Worm (Caenorhabditis elegans): ENCODE results near the gene lgc-23.

DNA sequence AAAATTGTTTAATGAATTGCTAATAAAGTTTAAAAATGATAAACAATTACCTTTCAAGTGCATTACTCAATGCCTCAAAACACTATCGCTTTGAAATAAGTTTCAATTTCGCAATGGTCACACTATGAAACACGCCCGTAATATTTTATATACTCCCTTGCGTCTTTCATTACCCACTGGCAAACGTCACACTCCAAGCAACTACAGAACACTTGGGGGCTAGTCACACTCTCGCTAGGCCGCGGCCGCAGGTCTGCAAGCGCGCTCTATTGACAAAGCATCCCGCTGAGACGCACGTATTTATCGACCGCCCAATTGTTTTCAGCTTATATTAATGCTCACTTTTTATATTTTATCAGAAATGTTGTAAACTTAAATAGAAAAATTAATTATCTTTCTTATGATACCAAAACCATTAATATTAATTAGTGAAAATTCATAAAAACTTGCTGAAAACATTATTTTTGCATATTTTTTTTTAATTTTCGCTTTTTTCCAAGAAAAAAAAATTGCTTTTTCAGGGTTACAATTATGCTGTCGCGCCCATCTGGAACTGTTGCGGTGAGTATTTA, 47.0 kb upstream of the lgc-23 start, which contains the start of the genes nmat-1 and ucr-2.1:
- peak; percentile 56 for TF ChIP-seq lin-13 (GFP tag; optimal IDR thresholded peaks at IDR 0.05)
- peak; percentile 21 for TF ChIP-seq snpc-4 (tag; optimal IDR thresholded peaks at IDR 0.05)
- TF ChIP-seq pqm-1 (tag; optimal IDR thresholded peaks at IDR 0.05), result no peak
- TF ChIP-seq fkh-10 (GFP tag; optimal IDR thresholded peaks at IDR 0.05), result no peak
- TF ChIP-seq skn-1 (tag; optimal IDR thresholded peaks at IDR 0.05), result peak; percentile 74
- TF ChIP-seq ama-1 (optimal IDR thresholded peaks at IDR 0.05), result no peak
- TF ChIP-seq aly-2 (tag; optimal IDR thresholded peaks at IDR 0.05), result no peak
- TF ChIP-seq snu-23 (GFP tag; optimal IDR thresholded peaks at IDR 0.05), result peak; percentile 91
- no peak for TF ChIP-seq lin-39 (tag; optimal IDR thresholded peaks at IDR 0.05)
- TF ChIP-seq nhr-90 (tag; optimal IDR thresholded peaks at IDR 0.05; ENCODE audit: poor library complexity), result peak; percentile 89
- TF ChIP-seq nhr-76 (tag; optimal IDR thresholded peaks at IDR 0.05), result no peak

All from whole organism, L1 larva.